Worm (Caenorhabditis elegans) whole organism, mixed stage, embryonic: ENCODE results near the gene acr-14.

Experiments used
- blmp-1 ChIP-seq: fragments of 150-350 bp; optimal IDR thresholded peaks from 2 replicates; lab custom pipeline; 2014; ENCODE audit warnings: missing biosample characterization, missing genetic modification characterization
- elt-1 ChIP-seq: sonication (generic microtip); optimal IDR thresholded peaks from 2 replicates; lab custom pipeline; 2017; ENCODE audit warnings: missing genetic modification characterization, mild to moderate bottlenecking, missing compliant biosample characterization, antibody characterized with exemption, moderate library complexity, borderline replicate concordance; ENCODE audit not compliant: insufficient read depth
- ham-2 ChIP-seq: fragments of 200-800 bp; sonication (Bioruptor generic); optimal IDR thresholded peaks from 2 replicates; lab custom pipeline; 2018; ENCODE audit warnings: mild to moderate bottlenecking, missing genetic modification characterization, missing compliant biosample characterization
- lsy-2 ChIP-seq: fragments of 150-350 bp; optimal IDR thresholded peaks from 2 replicates; lab custom pipeline; 2014; ENCODE audit warnings: missing biosample characterization, missing genetic modification characterization
- sptf-1 ChIP-seq: sonication (generic microtip); optimal IDR thresholded peaks from 2 replicates; lab custom pipeline; 2017; ENCODE audit warnings: mild to moderate bottlenecking, missing genetic modification characterization, moderate library complexity, missing compliant biosample characterization
- unc-120 ChIP-seq: sonication (generic microtip); optimal IDR thresholded peaks from 2 replicates; lab custom pipeline; 2017; ENCODE audit warnings: missing genetic modification characterization, missing compliant biosample characterization; ENCODE audit not compliant: poor library complexity, severe bottlenecking

DNA sequence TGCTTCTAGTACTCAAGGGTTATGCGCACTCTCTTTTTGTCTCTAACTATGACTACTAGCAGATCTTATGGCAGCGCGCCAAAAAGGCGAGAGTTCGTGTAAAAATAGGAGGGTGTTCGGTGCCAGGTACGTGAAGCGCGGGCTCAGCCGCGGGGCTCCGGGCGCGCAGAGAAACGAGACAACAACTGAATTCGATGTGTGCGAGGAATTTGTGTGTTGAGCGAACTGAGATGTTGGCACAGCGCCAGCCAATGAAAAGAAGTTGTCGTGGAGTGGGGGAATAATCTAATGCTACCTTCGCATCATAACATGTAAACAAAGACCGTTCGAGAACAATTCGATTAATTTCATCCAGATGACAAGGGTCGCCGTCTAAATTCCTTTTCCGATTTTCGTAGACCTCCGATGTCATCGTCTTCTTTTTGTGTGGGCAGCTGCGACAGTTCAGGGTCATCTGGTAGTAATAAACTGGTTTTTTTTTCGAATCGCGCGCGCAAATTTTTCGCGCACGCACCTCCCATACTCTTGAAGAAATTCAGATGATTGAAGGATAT lies 45.5 kb downstream of the acr-14 start:
- no peak for TF ChIP-seq unc-120
- no peak for TF ChIP-seq elt-1 (tag; lab: Kevin White, UChicago)
- no peak for TF ChIP-seq lsy-2 (tag; lab: Kevin White, UChicago)
- no peak for TF ChIP-seq ham-2
- TF ChIP-seq blmp-1 (tag; lab: Kevin White, UChicago): no peak
- no peak for TF ChIP-seq sptf-1 (tag; lab: Kevin White, UChicago)
